Fruit fly (Drosophila melanogaster) whole organism, embryonic: ENCODE data around the gene CG4982.
A peak's percentile ranks its signal among the peaks of the same experiment; 100 is the strongest.

Experiments used
- Aef1 ChIP-seq: fragments of 200-800 bp; sonication (Bioruptor generic); IDR thresholded peaks from 3 replicates; pipeline ENCODE4 v1.3.6; 2022; ENCODE audit warnings: missing biosample characterization, missing genetic modification characterization
- Atf-2 ChIP-seq: fragments of 200-800 bp; sonication (Bioruptor generic); optimal IDR thresholded peaks from 2 replicates; lab custom pipeline; 2016; ENCODE audit warnings: missing biosample characterization, missing genetic modification characterization
- CG10565 ChIP-seq: fragments of 200-800 bp; sonication (Bioruptor generic); optimal IDR thresholded peaks from 3 replicates; lab custom pipeline; 2016; ENCODE audit warnings: missing biosample characterization, mild to moderate bottlenecking, missing genetic modification characterization
- CG11560 ChIP-seq: fragments of 200-800 bp; sonication (Bioruptor generic); IDR thresholded peaks from 3 replicates; pipeline ENCODE4 v1.3.6; 2022; ENCODE audit warnings: missing biosample characterization, missing genetic modification characterization
- CG11723 ChIP-seq: fragments of 200-800 bp; sonication (Bioruptor generic); optimal IDR thresholded peaks from 2 replicates; lab custom pipeline; 2017; ENCODE audit warnings: missing biosample characterization, mild to moderate bottlenecking, missing genetic modification characterization
- CG12744 ChIP-seq: fragments of 200-800 bp; sonication (Bioruptor generic); optimal IDR thresholded peaks from 2 replicates; lab custom pipeline; 2016; ENCODE audit warnings: missing biosample characterization, missing genetic modification characterization
- CG12942 ChIP-seq: fragments of 200-800 bp; sonication (Bioruptor generic); optimal IDR thresholded peaks from 3 replicates; lab custom pipeline; 2016; ENCODE audit warnings: missing biosample characterization, missing genetic modification characterization
- CG14667 ChIP-seq: fragments of 200-800 bp; sonication (Bioruptor generic); IDR thresholded peaks from 2 replicates; pipeline ENCODE4 v1.3.6; 2022; ENCODE audit warnings: missing biosample characterization, missing genetic modification characterization
- CG15269 ChIP-seq: fragments of 200-800 bp; sonication (Bioruptor generic); optimal IDR thresholded peaks from 2 replicates; lab custom pipeline; 2018; ENCODE audit warnings: missing biosample characterization, mild to moderate bottlenecking, missing genetic modification characterization, moderate library complexity
- CG15514 ChIP-seq: fragments of 200-800 bp; sonication (Bioruptor generic); optimal IDR thresholded peaks from 3 replicates; lab custom pipeline; 2017; ENCODE audit warnings: missing biosample characterization, missing genetic modification characterization, mild to moderate bottlenecking, moderate library complexity, missing genetic modification reagents
- CG17385 ChIP-seq: fragments of 200-800 bp; sonication (Bioruptor generic); optimal IDR thresholded peaks from 3 replicates; lab custom pipeline; 2018; ENCODE audit warnings: missing biosample characterization, mild to moderate bottlenecking, missing genetic modification characterization
- CG18764 ChIP-seq: fragments of 200-800 bp; sonication (Bioruptor generic); optimal IDR thresholded peaks from 3 replicates; lab custom pipeline; 2016; ENCODE audit warnings: missing biosample characterization, missing genetic modification characterization
- CG2129 ChIP-seq: fragments of 200-800 bp; sonication (Bioruptor generic); IDR thresholded peaks from 2 replicates; pipeline ENCODE4 v1.3.6; 2022; ENCODE audit warnings: missing biosample characterization, missing genetic modification characterization; ENCODE audit not compliant: partially characterized antibody
- CG31365 ChIP-seq: fragments of 200-800 bp; sonication (Bioruptor generic); optimal IDR thresholded peaks from 2 replicates; lab custom pipeline; 2018; ENCODE audit warnings: missing biosample characterization, mild to moderate bottlenecking, missing genetic modification characterization
- CG3847 ChIP-seq: fragments of 200-800 bp; sonication (Bioruptor generic); IDR thresholded peaks from 2 replicates; pipeline ENCODE4 v1.3.6; 2022; ENCODE audit warnings: missing biosample characterization, missing genetic modification characterization
- CG4854 ChIP-seq: fragments of 200-800 bp; sonication (Bioruptor generic); optimal IDR thresholded peaks from 2 replicates; lab custom pipeline; 2016; ENCODE audit warnings: missing biosample characterization, missing genetic modification characterization, inconsistent platforms
- CG5245 ChIP-seq: fragments of 200-800 bp; sonication (Bioruptor generic); optimal IDR thresholded peaks from 3 replicates; lab custom pipeline; 2016; ENCODE audit warnings: missing biosample characterization, missing genetic modification characterization
- CG8290 ChIP-seq, 3 experiments: fragments of 200-800 bp; sonication (Bioruptor generic); optimal IDR thresholded peaks; 2 replicates each; lab custom pipeline; 2016 to 2019; ENCODE audit warnings: missing biosample characterization in 3 of 3, missing genetic modification characterization in 3 of 3, mild to moderate bottlenecking in 2 of 3, moderate library complexity in 1 of 3
- CG8765 ChIP-seq: fragments of 200-800 bp; sonication (Bioruptor generic); IDR thresholded peaks from 2 replicates; pipeline ENCODE4 v1.3.6; 2022; ENCODE audit warnings: missing biosample characterization, missing genetic modification characterization
- CG9817 ChIP-seq: fragments of 200-800 bp; sonication (Bioruptor generic); optimal IDR thresholded peaks from 2 replicates; lab custom pipeline; 2018; ENCODE audit warnings: missing biosample characterization, mild to moderate bottlenecking, missing genetic modification characterization, moderate library complexity
- Chrac-16 ChIP-seq: fragments of 200-800 bp; sonication (Bioruptor generic); optimal IDR thresholded peaks from 3 replicates; lab custom pipeline; 2016; ENCODE audit warnings: missing biosample characterization, missing genetic modification characterization
- Gsc ChIP-seq: fragments of 200-800 bp; sonication (Bioruptor generic); IDR thresholded peaks from 2 replicates; pipeline ENCODE4 v1.3.6; 2022; ENCODE audit warnings: missing biosample characterization, missing genetic modification characterization
- HHEX ChIP-seq: fragments of 200-800 bp; sonication (Bioruptor generic); optimal IDR thresholded peaks from 3 replicates; lab custom pipeline; 2017; ENCODE audit warnings: missing biosample characterization, mild to moderate bottlenecking, missing genetic modification characterization, missing genetic modification reagents
- Oli ChIP-seq: fragments of 200-800 bp; sonication (Bioruptor generic); optimal IDR thresholded peaks from 2 replicates; lab custom pipeline; 2018; ENCODE audit warnings: missing biosample characterization, mild to moderate bottlenecking, missing genetic modification characterization, moderate library complexity
- Side ChIP-seq: fragments of 200-800 bp; sonication (Bioruptor generic); optimal IDR thresholded peaks from 2 replicates; lab custom pipeline; 2016; ENCODE audit warnings: missing biosample characterization, missing genetic modification characterization
- Sin3A ChIP-seq: fragments of >200 bp; optimal IDR thresholded peaks from 2 replicates; lab custom pipeline; 2018
- ap ChIP-seq: fragments of 200-800 bp; sonication (Bioruptor generic); IDR thresholded peaks from 2 replicates; pipeline ENCODE4 v1.3.6; 2022; ENCODE audit warnings: missing biosample characterization, missing genetic modification characterization
- crp ChIP-seq, 2 experiments: fragments of 200-800 bp; sonication (Bioruptor generic); optimal IDR thresholded peaks; 2 replicates in 1 of 2; 3 replicates in 1 of 2; lab custom pipeline; 2017; ENCODE audit warnings: missing biosample characterization in 2 of 2, missing genetic modification characterization in 2 of 2, mild to moderate bottlenecking in 1 of 2, moderate library complexity in 1 of 2
- dpn ChIP-seq, 2 experiments: fragments of 200-800 bp; sonication (Bioruptor generic); optimal IDR thresholded peaks; 3 replicates each; lab custom pipeline; 2016; ENCODE audit warnings: missing biosample characterization in 2 of 2, missing genetic modification characterization in 2 of 2
- dysf ChIP-seq: fragments of 200-800 bp; sonication (Bioruptor generic); IDR thresholded peaks from 3 replicates; pipeline ENCODE4 v1.3.6; 2022; ENCODE audit warnings: missing biosample characterization, missing genetic modification characterization
- emc ChIP-seq: fragments of 200-800 bp; sonication (Bioruptor generic); optimal IDR thresholded peaks from 2 replicates; lab custom pipeline; 2016; ENCODE audit warnings: missing biosample characterization, missing genetic modification characterization
- esg ChIP-seq: fragments of 200-800 bp; sonication (Bioruptor generic); conservative IDR thresholded peaks from 2 replicates; pipeline ENCODE4 v1.3.6; 2022; ENCODE audit warnings: missing biosample characterization, missing genetic modification characterization
- ewg ChIP-seq: fragments of 200-800 bp; sonication (Bioruptor generic); optimal IDR thresholded peaks from 3 replicates; lab custom pipeline; 2017; ENCODE audit warnings: mild to moderate bottlenecking, missing biosample characterization, missing genetic modification reagents, missing genetic modification characterization
- fd96Cb ChIP-seq: fragments of 200-800 bp; sonication (Bioruptor generic); optimal IDR thresholded peaks from 2 replicates; lab custom pipeline; 2018; ENCODE audit warnings: missing biosample characterization, mild to moderate bottlenecking, missing genetic modification characterization, moderate library complexity
- gce ChIP-seq: fragments of 200-800 bp; sonication (Bioruptor generic); IDR thresholded peaks from 3 replicates; pipeline ENCODE4 v1.3.6; 2022; ENCODE audit warnings: missing biosample characterization, missing genetic modification characterization
- hb ChIP-seq: fragments of 200-800 bp; sonication (Bioruptor generic); IDR thresholded peaks from 3 replicates; pipeline ENCODE4 v1.3.6; 2022; ENCODE audit warnings: missing biosample characterization, missing genetic modification characterization; ENCODE audit not compliant: partially characterized antibody
- lmd ChIP-seq: fragments of 200-800 bp; sonication (Bioruptor generic); IDR thresholded peaks from 2 replicates; pipeline ENCODE4 v1.3.6; 2022; ENCODE audit warnings: missing biosample characterization, missing genetic modification characterization
- mirr ChIP-seq: fragments of 200-800 bp; sonication (Bioruptor generic); optimal IDR thresholded peaks from 3 replicates; lab custom pipeline; 2018; ENCODE audit warnings: missing biosample characterization, mild to moderate bottlenecking, missing genetic modification characterization
- org-1 ChIP-seq: fragments of 200-800 bp; sonication (Bioruptor generic); optimal IDR thresholded peaks from 2 replicates; lab custom pipeline; 2017; ENCODE audit warnings: missing biosample characterization, missing genetic modification characterization
- pb ChIP-seq: fragments of 200-800 bp; sonication (Bioruptor generic); optimal IDR thresholded peaks from 3 replicates; lab custom pipeline; 2016; ENCODE audit warnings: missing biosample characterization, missing genetic modification characterization
- so ChIP-seq: fragments of 200-800 bp; sonication (Bioruptor generic); IDR thresholded peaks from 3 replicates; pipeline ENCODE4 v1.3.6; 2022; ENCODE audit warnings: missing biosample characterization, missing genetic modification characterization
- tgo ChIP-seq: fragments of 200-800 bp; sonication (Bioruptor generic); IDR thresholded peaks from 3 replicates; pipeline ENCODE4 v1.3.6; 2022; ENCODE audit warnings: missing biosample characterization, missing genetic modification characterization
- twi ChIP-seq: fragments of 200-800 bp; optimal IDR thresholded peaks from 2 replicates; lab custom pipeline; 2019; ENCODE audit warnings: missing biosample characterization, mild to moderate bottlenecking, missing genetic modification characterization, moderate library complexity
- zf30C ChIP-seq: fragments of 200-800 bp; sonication (Bioruptor generic); optimal IDR thresholded peaks from 3 replicates; lab custom pipeline; 2018; ENCODE audit warnings: missing biosample characterization, mild to moderate bottlenecking, missing genetic modification characterization

Gene CG4982

DNA sequence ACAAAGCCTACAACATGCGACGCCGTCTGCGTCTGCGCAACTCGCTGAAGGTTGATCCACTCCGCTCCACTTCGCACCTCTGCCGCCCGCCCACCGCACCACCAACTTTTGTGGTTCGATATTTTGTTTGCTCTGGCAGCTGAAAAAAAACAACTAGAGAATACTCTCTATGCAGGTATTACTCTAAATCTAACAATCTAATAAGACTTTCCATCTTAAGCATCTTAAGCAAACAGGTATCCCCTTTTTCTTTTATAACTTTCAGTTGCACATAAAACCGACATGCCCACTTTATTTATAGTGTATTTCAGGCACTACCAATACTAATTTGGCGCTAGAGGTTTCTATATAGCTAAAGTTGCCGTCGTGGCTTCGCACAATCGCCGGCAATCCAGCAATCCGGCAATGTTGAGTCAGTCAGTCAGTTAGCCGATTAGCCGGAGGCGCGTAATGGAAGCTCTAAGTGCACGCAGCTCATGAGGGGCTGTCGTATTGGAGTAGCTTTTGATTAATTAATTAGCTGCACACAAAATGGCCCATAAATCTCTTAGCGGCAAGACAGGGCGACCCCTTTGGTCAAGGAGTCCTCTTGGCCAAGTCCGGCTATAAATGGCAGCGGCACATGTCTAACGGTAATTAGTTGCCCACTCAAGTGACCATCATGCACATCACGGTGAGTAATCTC is 27.1 kb downstream of the CG4982 start, which contains the start of gene CG13058 (continued):
- peak; percentile 60 for TF ChIP-seq fd96Cb (tag; lab: Kevin White, UChicago)
- 0 out of 2 replicates have a peak, but pooled peaks have one; percentile 22 for TF ChIP-seq CG14667 (GFP tag; lab: Robert Waterston, UW)
- peak; percentile 40 for TF ChIP-seq Chrac-16 (GFP tag; lab: Kevin White, UChicago)
- TF ChIP-seq CG5245 (GFP tag; lab: Kevin White, UChicago): peak; percentile 21
- peak; percentile 66 for TF ChIP-seq dysf (GFP tag; lab: Robert Waterston, UW)
- peak; percentile 59 for TF ChIP-seq HHEX (GFP tag; lab: Kevin White, UChicago)
- TF ChIP-seq pb (GFP tag; lab: Kevin White, UChicago): no peak
- peak; percentile 59 for TF ChIP-seq ap (GFP tag; lab: Robert Waterston, UW)
- peak; percentile 64 for TF ChIP-seq Aef1
- TF ChIP-seq dpn (GFP tag; optimal IDR thresholded peaks at IDR 0.05; lab: Kevin White, UChicago): peak in 1 of 2 experiments; percentile 48
- peak; percentile 89 for TF ChIP-seq so
- no peak for TF ChIP-seq zf30C (GFP tag; lab: Kevin White, UChicago)
- TF ChIP-seq CG15514: peak; percentile 51
- peak; percentile 50 for TF ChIP-seq org-1 (GFP tag; lab: Kevin White, UChicago)
- peak; percentile 4 for TF ChIP-seq Atf-2 (GFP tag; lab: Kevin White, UChicago)
- peak; percentile 81 for TF ChIP-seq esg (GFP tag; lab: Robert Waterston, UW)
- peak; percentile 24 for TF ChIP-seq CG11723 (GFP tag; lab: Kevin White, UChicago)
- no peak for TF ChIP-seq Gsc (GFP tag; lab: Robert Waterston, UW)
- TF ChIP-seq CG3847 (GFP tag; lab: Robert Waterston, UW): peak; percentile 77
- no peak for TF ChIP-seq CG10565 (GFP tag; lab: Kevin White, UChicago)
- TF ChIP-seq emc (GFP tag; lab: Kevin White, UChicago): no peak
- TF ChIP-seq CG31365: no peak
- 0 out of 3 replicates have a peak, but pooled peaks have one; percentile 41 for TF ChIP-seq CG11560 (tag; lab: Robert Waterston, UW)
- TF ChIP-seq CG15269 (tag; lab: Kevin White, UChicago): peak; percentile 86
- peak; percentile 64 for TF ChIP-seq CG17385 (GFP tag; lab: Kevin White, UChicago)
- TF ChIP-seq CG2129: no peak
- peak in 1 of 2 experiments; percentile 15 for TF ChIP-seq crp (GFP tag; optimal IDR thresholded peaks at IDR 0.05; lab: Kevin White, UChicago)
- TF ChIP-seq lmd (GFP tag; lab: Robert Waterston, UW): peak; percentile 67
- no peak for TF ChIP-seq CG8290 (GFP tag; optimal IDR thresholded peaks at IDR 0.05; lab: Kevin White, UChicago)
- peak in 1 of 2 experiments; percentile 81 for TF ChIP-seq CG8290 (tag; optimal IDR thresholded peaks at IDR 0.05; lab: Kevin White, UChicago)

DNA sequence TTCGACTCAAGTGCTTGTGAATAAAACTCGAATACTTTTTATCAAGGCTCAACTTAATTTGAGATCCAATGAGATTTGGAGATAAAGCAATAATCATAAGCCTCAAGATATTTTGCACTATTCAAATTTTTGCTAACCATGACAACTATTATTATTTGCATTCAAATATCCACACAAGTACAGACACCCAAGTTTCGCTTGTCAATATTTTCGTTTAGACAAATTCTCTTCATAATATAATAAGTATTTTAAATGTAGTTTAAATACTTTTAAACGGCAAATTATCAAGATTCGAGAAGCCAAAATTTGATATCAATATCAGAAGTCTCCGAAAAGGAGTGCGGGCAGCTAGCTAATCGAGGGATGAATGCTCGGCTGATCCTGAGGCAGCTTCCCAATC is 28.2 kb downstream of the CG4982 start, which contains the start of gene CG33061:
Gene CG33061 (plus strand): TSS at position 301 of the 400 bp plus-strand sequence.
- no peak for TF ChIP-seq CG8765 (GFP tag; lab: Robert Waterston, UW)
- TF ChIP-seq CG4854: no peak

DNA sequence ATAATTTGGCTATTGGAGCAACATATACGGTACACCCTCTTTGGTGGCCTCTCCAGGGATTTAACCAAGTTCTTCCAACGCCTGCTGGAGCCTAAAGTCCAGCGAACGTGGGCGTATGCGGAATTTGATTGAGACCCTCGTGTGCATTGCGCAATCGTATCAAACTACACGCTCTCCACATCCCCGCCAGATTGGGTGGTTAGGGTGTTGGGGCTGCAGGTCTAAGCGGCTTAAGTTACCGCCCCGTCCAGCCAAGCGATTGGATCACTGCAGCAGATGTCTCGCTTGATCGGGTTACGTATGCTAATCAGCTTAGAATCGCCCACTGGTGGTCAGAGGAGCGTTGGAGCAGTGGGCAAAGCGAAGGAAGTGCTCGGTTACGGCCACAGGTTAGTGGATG is 29.5 kb downstream of the CG4982 start, which contains the start of gene CG33060:
Gene CG33060 (plus strand): TSS at position 301 of the 400 bp plus-strand sequence.
- TF ChIP-seq hb (GFP tag; lab: Robert Waterston, UW) (no peak), twi (no peak), ewg (no peak), Sin3A (lab: Kevin White, UChicago) (no peak), Side (no peak), gce (GFP tag; lab: Robert Waterston, UW) (no peak), mirr (GFP tag; lab: Kevin White, UChicago) (no peak), CG12744 (GFP tag; lab: Kevin White, UChicago) (no peak), Gsc (GFP tag; lab: Robert Waterston, UW) (no peak), Oli (tag; lab: Kevin White, UChicago) (no peak), CG18764 (GFP tag; lab: Kevin White, UChicago) (no peak), CG9817 (no peak), CG12942 (GFP tag; lab: Kevin White, UChicago) (no peak), tgo (no peak)
